Fruit fly (Drosophila melanogaster) whole organism, embryonic: Measurements from ENCODE around the gene ND-49.

Experiments
- BEAF-32 ChIP-seq: fragments of 200-800 bp; sonication (Bioruptor generic); optimal IDR thresholded peaks from 3 replicates; lab custom pipeline; 2017; ENCODE audit warnings: missing biosample characterization, missing genetic modification characterization, mild to moderate bottlenecking, moderate library complexity, missing genetic modification reagents
- CG10979 ChIP-seq: fragments of 200-800 bp; sonication (Bioruptor generic); optimal IDR thresholded peaks from 2 replicates; lab custom pipeline; 2018; ENCODE audit warnings: missing biosample characterization, mild to moderate bottlenecking, missing genetic modification characterization, moderate library complexity
- CG11398 ChIP-seq: fragments of 200-800 bp; sonication (Bioruptor generic); optimal IDR thresholded peaks from 2 replicates; lab custom pipeline; 2016; ENCODE audit warnings: missing biosample characterization, missing genetic modification characterization
- CG11456 ChIP-seq: fragments of 200-800 bp; sonication (Bioruptor generic); IDR thresholded peaks from 3 replicates; pipeline ENCODE4 v1.3.6; 2022; ENCODE audit warnings: missing biosample characterization, missing genetic modification characterization
- CG11695 ChIP-seq: fragments of 200-800 bp; sonication (Bioruptor generic); IDR thresholded peaks from 3 replicates; pipeline ENCODE4 v1.3.6; 2022; ENCODE audit warnings: missing biosample characterization, missing genetic modification characterization
- CG12391 ChIP-seq: fragments of 200-800 bp; sonication (Bioruptor generic); optimal IDR thresholded peaks from 3 replicates; lab custom pipeline; 2018; ENCODE audit warnings: missing biosample characterization, mild to moderate bottlenecking, missing genetic modification characterization, moderate library complexity
- CG12659 ChIP-seq: fragments of 200-800 bp; sonication (Bioruptor generic); optimal IDR thresholded peaks from 3 replicates; lab custom pipeline; 2017; ENCODE audit warnings: mild to moderate bottlenecking, missing biosample characterization, missing genetic modification reagents, missing genetic modification characterization
- CG13894 ChIP-seq: fragments of 200-800 bp; sonication (Bioruptor generic); optimal IDR thresholded peaks from 3 replicates; lab custom pipeline; 2018; ENCODE audit warnings: missing biosample characterization, mild to moderate bottlenecking, missing genetic modification characterization, moderate library complexity
- CG14014 ChIP-seq: fragments of 200-800 bp; sonication (Bioruptor generic); IDR thresholded peaks from 2 replicates; pipeline ENCODE4 v1.3.6; 2022; ENCODE audit warnings: missing biosample characterization, missing genetic modification characterization
- CG17385 ChIP-seq: fragments of 200-800 bp; sonication (Bioruptor generic); optimal IDR thresholded peaks from 3 replicates; lab custom pipeline; 2018; ENCODE audit warnings: missing biosample characterization, mild to moderate bottlenecking, missing genetic modification characterization
- CG18476 ChIP-seq: fragments of 200-800 bp; sonication (Bioruptor generic); optimal IDR thresholded peaks from 2 replicates; lab custom pipeline; 2016; ENCODE audit warnings: missing biosample characterization, mild to moderate bottlenecking, missing genetic modification characterization
- CG2199 ChIP-seq: fragments of 200-800 bp; sonication (Bioruptor generic); IDR thresholded peaks from 3 replicates; pipeline ENCODE4 v1.3.6; 2022; ENCODE audit warnings: missing biosample characterization, missing genetic modification characterization
- CG2889 ChIP-seq: fragments of 200-800 bp; sonication (Bioruptor generic); IDR thresholded peaks from 3 replicates; pipeline ENCODE4 v1.3.6; 2022; ENCODE audit warnings: missing biosample characterization, missing genetic modification characterization
- CG30020 ChIP-seq: fragments of 200-800 bp; optimal IDR thresholded peaks from 2 replicates; lab custom pipeline; 2019; ENCODE audit warnings: missing biosample characterization, mild to moderate bottlenecking, missing genetic modification characterization, moderate library complexity
- CG34224 ChIP-seq: fragments of 200-800 bp; sonication (Bioruptor generic); IDR thresholded peaks from 3 replicates; pipeline ENCODE4 v1.3.6; 2022; ENCODE audit warnings: missing biosample characterization, missing genetic modification characterization; ENCODE audit not compliant: partially characterized antibody
- CG34422 ChIP-seq: fragments of 200-800 bp; sonication (Bioruptor generic); IDR thresholded peaks from 3 replicates; pipeline ENCODE4 v1.3.6; 2022; ENCODE audit warnings: missing biosample characterization, missing genetic modification characterization
- CG3995 ChIP-seq: fragments of 200-800 bp; sonication (Bioruptor generic); optimal IDR thresholded peaks from 3 replicates; lab custom pipeline; 2016; ENCODE audit warnings: missing biosample characterization, missing genetic modification characterization
- CG8924 ChIP-seq: fragments of 200-800 bp; optimal IDR thresholded peaks from 3 replicates; lab custom pipeline; 2019; ENCODE audit warnings: missing biosample characterization, mild to moderate bottlenecking, missing genetic modification characterization, moderate library complexity
- CG9437 ChIP-seq: fragments of 200-800 bp; sonication (Bioruptor generic); optimal IDR thresholded peaks from 2 replicates; lab custom pipeline; 2018; ENCODE audit warnings: missing biosample characterization, mild to moderate bottlenecking, missing genetic modification characterization
- CTCF ChIP-seq: fragments of 200-800 bp; sonication (Bioruptor generic); optimal IDR thresholded peaks from 2 replicates; lab custom pipeline; 2017; ENCODE audit warnings: missing biosample characterization, mild to moderate bottlenecking, missing genetic modification characterization, moderate library complexity
- D19A ChIP-seq: fragments of 200-800 bp; optimal IDR thresholded peaks from 3 replicates; lab custom pipeline; 2019; ENCODE audit warnings: missing biosample characterization, mild to moderate bottlenecking, missing genetic modification characterization, moderate library complexity
- D19B ChIP-seq: fragments of 200-800 bp; sonication (Bioruptor generic); optimal IDR thresholded peaks from 2 replicates; lab custom pipeline; 2017; ENCODE audit warnings: missing biosample characterization, mild to moderate bottlenecking, missing genetic modification characterization
- Dip3 ChIP-seq: fragments of 200-800 bp; sonication (Bioruptor generic); optimal IDR thresholded peaks from 3 replicates; lab custom pipeline; 2016; ENCODE audit warnings: missing biosample characterization, missing genetic modification characterization
- Dll ChIP-seq: fragments of 200-800 bp; sonication (Bioruptor generic); IDR thresholded peaks from 4 replicates; pipeline ENCODE4 v1.3.6; 2022; ENCODE audit warnings: missing biosample characterization, missing genetic modification characterization; ENCODE audit not compliant: partially characterized antibody
- E2f2 ChIP-seq: fragments of 200-800 bp; sonication (Bioruptor generic); IDR thresholded peaks from 2 replicates; pipeline ENCODE4 v1.3.6; 2022; ENCODE audit warnings: missing biosample characterization, missing genetic modification characterization
- Hand ChIP-seq: fragments of 200-800 bp; sonication (Bioruptor generic); optimal IDR thresholded peaks from 2 replicates; lab custom pipeline; 2017; ENCODE audit warnings: mild to moderate bottlenecking, missing biosample characterization, missing genetic modification reagents, missing genetic modification characterization
- HmgD ChIP-seq: fragments of 200-800 bp; sonication (Bioruptor generic); optimal IDR thresholded peaks from 3 replicates; lab custom pipeline; 2016; ENCODE audit warnings: missing biosample characterization, missing genetic modification characterization
- HmgZ ChIP-seq: fragments of 200-800 bp; sonication (Bioruptor generic); optimal IDR thresholded peaks from 2 replicates; lab custom pipeline; 2018; ENCODE audit warnings: missing biosample characterization, mild to moderate bottlenecking, missing genetic modification characterization
- Jarid2 ChIP-seq: fragments of 200-800 bp; sonication (Bioruptor generic); optimal IDR thresholded peaks from 3 replicates; lab custom pipeline; 2017; ENCODE audit warnings: mild to moderate bottlenecking, missing biosample characterization, missing genetic modification reagents, missing genetic modification characterization
- Med ChIP-seq: fragments of 200-800 bp; sonication (Bioruptor generic); peaks from one replicate; lab custom pipeline; 2016; ENCODE audit warnings: missing biosample characterization, missing genetic modification characterization, mild to moderate bottlenecking, inconsistent platforms, moderate library complexity
- Meics ChIP-seq: fragments of 200-800 bp; sonication (Bioruptor generic); optimal IDR thresholded peaks from 2 replicates; lab custom pipeline; 2017; ENCODE audit warnings: missing biosample characterization, mild to moderate bottlenecking, missing genetic modification characterization
- Trl ChIP-seq, 3 experiments: fragments of >200 bp in 2 of 3; fragments of 200-800 bp in 1 of 3; sonication (Bioruptor generic) in 1 of 3; optimal IDR thresholded peaks; 2 replicates in 1 of 3; 3 replicates in 2 of 3; lab custom pipeline; 2016 to 2017; ENCODE audit warnings: missing biosample characterization in 1 of 3, missing genetic modification characterization in 1 of 3
- YL-1 ChIP-seq: fragments of 200-800 bp; sonication (Bioruptor generic); optimal IDR thresholded peaks from 3 replicates; lab custom pipeline; 2017; ENCODE audit warnings: missing biosample characterization, mild to moderate bottlenecking, missing genetic modification characterization
- al ChIP-seq: fragments of 200-800 bp; sonication (Bioruptor generic); IDR thresholded peaks from 2 replicates; pipeline ENCODE4 v1.3.6; 2022; ENCODE audit warnings: missing biosample characterization, missing genetic modification characterization
- cg ChIP-seq: fragments of 200-800 bp; sonication (Bioruptor generic); optimal IDR thresholded peaks from 3 replicates; lab custom pipeline; 2019; ENCODE audit warnings: missing biosample characterization, mild to moderate bottlenecking, missing genetic modification characterization, moderate library complexity
- dm ChIP-seq: fragments of 200-800 bp; sonication (Bioruptor generic); optimal IDR thresholded peaks from 3 replicates; lab custom pipeline; 2016; ENCODE audit warnings: missing biosample characterization, missing genetic modification characterization
- hkb ChIP-seq, 2 experiments: fragments of 200-800 bp in 1 of 2; fragments of >200 bp in 1 of 2; sonication (Bioruptor generic) in 1 of 2; IDR thresholded peaks in 1 of 2; optimal IDR thresholded peaks in 1 of 2; 2 replicates each; pipeline versions ENCODE4 v1.3.6 to Lab custom; 2017 to 2022; ENCODE audit warnings: missing biosample characterization in 1 of 2, missing genetic modification characterization in 1 of 2
- lbe ChIP-seq: fragments of 200-800 bp; sonication (Bioruptor generic); optimal IDR thresholded peaks from 2 replicates; lab custom pipeline; 2016; ENCODE audit warnings: missing biosample characterization, mild to moderate bottlenecking, missing genetic modification characterization
- nerfin-1 ChIP-seq: fragments of 200-800 bp; sonication (Bioruptor generic); optimal IDR thresholded peaks from 3 replicates; lab custom pipeline; 2019; ENCODE audit warnings: missing biosample characterization, mild to moderate bottlenecking, missing genetic modification characterization, moderate library complexity
- nom ChIP-seq: fragments of 200-800 bp; sonication (Bioruptor generic); optimal IDR thresholded peaks from 2 replicates; lab custom pipeline; 2017; ENCODE audit warnings: missing biosample characterization, missing genetic modification characterization, mild to moderate bottlenecking, moderate library complexity, missing genetic modification reagents
- pfk ChIP-seq: fragments of 200-800 bp; sonication (Bioruptor generic); optimal IDR thresholded peaks from 2 replicates; lab custom pipeline; 2018; ENCODE audit warnings: missing biosample characterization, mild to moderate bottlenecking, missing genetic modification characterization, moderate library complexity
- pum ChIP-seq: fragments of 200-800 bp; sonication (Bioruptor generic); optimal IDR thresholded peaks from 2 replicates; lab custom pipeline; 2016; ENCODE audit warnings: missing biosample characterization, missing genetic modification characterization
- scrt ChIP-seq: fragments of 200-800 bp; sonication (Bioruptor generic); optimal IDR thresholded peaks from 2 replicates; lab custom pipeline; 2018; ENCODE audit warnings: missing biosample characterization, mild to moderate bottlenecking, missing genetic modification characterization, moderate library complexity
- so ChIP-seq: fragments of 200-800 bp; sonication (Bioruptor generic); IDR thresholded peaks from 3 replicates; pipeline ENCODE4 v1.3.6; 2022; ENCODE audit warnings: missing biosample characterization, missing genetic modification characterization
- sqz ChIP-seq: fragments of 200-800 bp; sonication (Bioruptor generic); optimal IDR thresholded peaks from 3 replicates; lab custom pipeline; 2018; ENCODE audit warnings: missing biosample characterization, mild to moderate bottlenecking, missing genetic modification characterization
- sug ChIP-seq: fragments of 200-800 bp; optimal IDR thresholded peaks from 2 replicates; lab custom pipeline; 2019; ENCODE audit warnings: missing biosample characterization, mild to moderate bottlenecking, missing genetic modification characterization, moderate library complexity
- tio ChIP-seq: fragments of 200-800 bp; sonication (Bioruptor generic); optimal IDR thresholded peaks from 2 replicates; lab custom pipeline; 2017; ENCODE audit warnings: missing biosample characterization, missing genetic modification characterization, inconsistent platforms
- unpg ChIP-seq: fragments of 200-800 bp; sonication (Bioruptor generic); optimal IDR thresholded peaks from 3 replicates; lab custom pipeline; 2018; ENCODE audit warnings: missing biosample characterization, mild to moderate bottlenecking, missing genetic modification characterization, moderate library complexity

Gene ND-49

DNA sequence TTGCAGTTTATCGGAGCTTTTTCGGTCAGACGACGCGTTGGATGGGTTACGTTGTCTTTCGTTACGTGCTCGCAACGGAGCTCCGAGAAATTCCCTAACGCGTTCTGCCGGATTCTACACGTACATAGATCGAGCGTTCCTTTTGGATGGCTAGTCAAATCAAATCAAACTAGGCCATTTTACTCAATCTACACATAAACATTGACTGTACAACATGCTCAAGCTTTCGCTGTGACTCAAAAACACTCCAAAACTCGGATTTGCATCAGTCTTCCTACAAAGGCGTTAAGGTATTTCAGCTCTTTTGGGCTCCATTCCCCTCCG lies 13.5 kb downstream of the ND-49 start, which contains the start of gene Pur-alpha (continued):
- TF ChIP-seq CG9437 (GFP tag; lab: Kevin White, UChicago) = peak; percentile 100
- TF ChIP-seq CG8924 (tag; lab: Kevin White, UChicago) = peak; percentile 40
- peak; percentile 55 for TF ChIP-seq CG12659 (GFP tag; lab: Kevin White, UChicago)
- peak; percentile 1 for TF ChIP-seq sug (tag; lab: Kevin White, UChicago)
- no peak for TF ChIP-seq CG11456 (GFP tag; lab: Robert Waterston, UW)
- TF ChIP-seq CTCF = peak; percentile 67
- TF ChIP-seq sqz (GFP tag; lab: Kevin White, UChicago) = peak; percentile 11
- TF ChIP-seq CG12391 (tag; lab: Kevin White, UChicago) = no peak
- peak; percentile 5 for TF ChIP-seq HmgD (GFP tag; lab: Kevin White, UChicago)
- peak; percentile 29 for TF ChIP-seq BEAF-32 (GFP tag; lab: Kevin White, UChicago)
- TF ChIP-seq HmgZ (tag; lab: Kevin White, UChicago) = peak; percentile 72
- no peak for TF ChIP-seq dm (GFP tag; lab: Kevin White, UChicago)
- TF ChIP-seq hkb (optimal IDR thresholded peaks at IDR 0.05; lab: Kevin White, UChicago) = peak; percentile 21
- no peak for TF ChIP-seq hkb (GFP tag; IDR thresholded peaks at IDR 0.05; lab: Robert Waterston, UW)
- TF ChIP-seq CG3995 = peak; percentile 76
- no peak for TF ChIP-seq CG34422 (GFP tag; lab: Robert Waterston, UW)
- TF ChIP-seq CG10979 (tag; lab: Kevin White, UChicago) = no peak
- peak; percentile 29 for TF ChIP-seq CG30020 (tag; lab: Kevin White, UChicago)
- peak; percentile 61 for TF ChIP-seq Meics (GFP tag; lab: Kevin White, UChicago)
- TF ChIP-seq CG2889 (GFP tag; lab: Robert Waterston, UW) = no peak
- no peak for TF ChIP-seq Dip3 (GFP tag; lab: Kevin White, UChicago)

DNA sequence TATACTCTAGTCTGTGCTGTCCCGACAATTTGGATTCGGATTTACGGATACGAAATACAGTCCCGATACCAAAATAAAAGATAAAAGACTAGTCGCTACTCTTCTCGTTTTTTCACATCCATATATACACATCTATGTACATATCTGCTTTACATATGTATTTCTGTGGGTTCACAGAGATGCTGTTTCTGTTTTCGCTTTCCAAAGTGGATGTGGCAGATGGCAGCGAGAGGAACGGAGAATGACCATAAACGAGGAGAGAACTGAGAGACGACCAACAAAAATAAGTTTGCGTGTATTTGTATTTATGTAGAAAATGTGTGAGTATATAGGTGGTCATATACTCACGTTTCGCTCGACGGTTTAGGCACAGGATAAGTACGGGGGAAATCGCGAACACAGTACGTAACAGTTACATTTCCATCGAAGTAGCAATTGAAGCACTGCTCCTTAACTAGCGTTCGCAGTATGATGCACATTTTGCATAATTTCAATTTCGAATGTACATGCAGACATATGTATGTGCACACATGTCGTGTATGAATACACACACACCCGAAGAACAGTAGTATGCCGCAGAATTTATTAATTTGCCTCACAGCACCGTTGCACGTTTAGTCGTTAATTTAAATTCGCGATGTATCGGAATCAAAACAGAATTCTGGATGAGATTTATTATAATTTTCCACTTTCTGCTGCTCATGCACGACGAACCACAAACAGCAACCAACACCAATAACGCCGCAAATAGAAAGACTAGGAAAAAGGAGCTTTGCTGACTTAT lies 14.1 kb downstream of the ND-49 start, which contains the start of gene Tdg:
TSS of gene Tdg (minus strand) at position 760 of the 784 bp plus-strand sequence.
- TF ChIP-seq CG11695 (GFP tag; lab: Robert Waterston, UW) (no peak), CG11398 (GFP tag; lab: Kevin White, UChicago) (peak; percentile 14), unpg (GFP tag; lab: Kevin White, UChicago) (no peak), CG2199 (peak; percentile 62; the same call in 1 of the 3 replicates), nerfin-1 (tag; lab: Kevin White, UChicago) (peak; percentile 1), pum (GFP tag; lab: Kevin White, UChicago) (no peak), cg (GFP tag; lab: Kevin White, UChicago) (peak; percentile 88), D19B (peak; percentile 27), Med (peak; percentile 57), YL-1 (GFP tag; lab: Kevin White, UChicago) (peak; percentile 35), so (GFP tag; lab: Robert Waterston, UW) (no peak), CG17385 (GFP tag; lab: Kevin White, UChicago) (peak; percentile 10), CG34224 (GFP tag; lab: Robert Waterston, UW) (peak; percentile 48; the same call in 1 of the 3 replicates), D19A (tag; lab: Kevin White, UChicago) (peak; percentile 77), nom (peak; percentile 10), lbe (GFP tag; lab: Kevin White, UChicago) (peak; percentile 22), Jarid2 (no peak), scrt (no peak), CG13894 (tag; lab: Kevin White, UChicago) (peak; percentile 83), Trl (optimal IDR thresholded peaks at IDR 0.05; lab: Kevin White, UChicago) (peak; percentile 81 to 92), Trl (GFP tag; optimal IDR thresholded peaks at IDR 0.05; lab: Kevin White, UChicago) (no peak), pfk (GFP tag; lab: Kevin White, UChicago) (peak; percentile 47), CG18476 (no peak), CG14014 (GFP tag; lab: Robert Waterston, UW) (peak; percentile 11; the same call in 1 of the 2 replicates), E2f2 (GFP tag; lab: Robert Waterston, UW) (no peak), Dll (GFP tag; lab: Robert Waterston, UW) (no peak), Hand (GFP tag; lab: Kevin White, UChicago) (peak; percentile 8), al (GFP tag; lab: Robert Waterston, UW) (no peak), tio (GFP tag; lab: Kevin White, UChicago) (no peak)
